Worm (Caenorhabditis elegans): ENCODE results near the gene glt-1.

DNA sequence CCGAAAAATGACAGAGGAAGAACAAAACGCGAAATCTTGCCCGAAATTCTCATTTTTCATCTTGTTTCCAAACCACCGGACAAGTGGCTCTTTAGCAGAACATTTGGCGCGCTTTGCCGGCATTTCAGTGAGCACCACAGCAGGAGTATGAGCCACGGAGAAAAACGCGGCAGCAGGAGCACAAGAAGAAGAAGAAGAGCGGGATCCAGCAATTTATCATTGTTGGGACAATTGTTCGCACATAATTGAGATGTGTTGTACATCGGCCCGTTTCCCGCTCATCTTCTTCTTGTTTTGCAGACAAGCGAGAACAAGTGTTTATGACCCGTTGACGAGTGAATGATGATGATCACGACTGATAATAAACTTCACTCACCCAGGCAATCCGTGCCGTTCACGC, 40.3 kb upstream of the glt-1 start:
- TF ChIP-seq aly-2 (tag; optimal IDR thresholded peaks at IDR 0.05) (no peak), lin-13 (GFP tag; optimal IDR thresholded peaks at IDR 0.05) (no peak)

All from whole organism, L4 larva.